Fruit fly (Drosophila melanogaster) whole organism, embryonic: Measurements from ENCODE around the gene Cipc.

Experiments used
- CG11093 ChIP-seq: fragments of 200-800 bp; sonication (Bioruptor generic); IDR thresholded peaks from 3 replicates; pipeline ENCODE4 v1.3.6; 2022; ENCODE audit warnings: missing biosample characterization, missing genetic modification characterization
- CG11456 ChIP-seq: fragments of 200-800 bp; sonication (Bioruptor generic); IDR thresholded peaks from 3 replicates; pipeline ENCODE4 v1.3.6; 2022; ENCODE audit warnings: missing biosample characterization, missing genetic modification characterization
- CG13775 ChIP-seq: fragments of 200-800 bp; sonication (Bioruptor generic); optimal IDR thresholded peaks from 3 replicates; lab custom pipeline; 2017; ENCODE audit warnings: missing biosample characterization, mild to moderate bottlenecking, missing genetic modification characterization
- CG14014 ChIP-seq: fragments of 200-800 bp; sonication (Bioruptor generic); IDR thresholded peaks from 2 replicates; pipeline ENCODE4 v1.3.6; 2022; ENCODE audit warnings: missing biosample characterization, missing genetic modification characterization
- CG15514 ChIP-seq: fragments of 200-800 bp; sonication (Bioruptor generic); optimal IDR thresholded peaks from 3 replicates; lab custom pipeline; 2017; ENCODE audit warnings: missing biosample characterization, missing genetic modification characterization, mild to moderate bottlenecking, moderate library complexity, missing genetic modification reagents
- CG16779 ChIP-seq: fragments of 200-800 bp; sonication (Bioruptor generic); IDR thresholded peaks from 2 replicates; pipeline ENCODE4 v1.3.6; 2022; ENCODE audit warnings: missing biosample characterization, missing genetic modification characterization
- CG17359 ChIP-seq: fragments of 200-800 bp; sonication (Bioruptor generic); optimal IDR thresholded peaks from 3 replicates; lab custom pipeline; 2018; ENCODE audit warnings: missing biosample characterization, mild to moderate bottlenecking, missing genetic modification characterization, moderate library complexity
- CG17568 ChIP-seq: fragments of 200-800 bp; sonication (Bioruptor generic); optimal IDR thresholded peaks from 2 replicates; lab custom pipeline; 2018; ENCODE audit warnings: missing biosample characterization, mild to moderate bottlenecking, missing genetic modification characterization, moderate library complexity
- CG17612 ChIP-seq: fragments of 200-800 bp; sonication (Bioruptor generic); IDR thresholded peaks from 2 replicates; pipeline ENCODE4 v1.3.6; 2022; ENCODE audit warnings: missing biosample characterization, missing genetic modification characterization
- CG18262 ChIP-seq: fragments of 200-800 bp; optimal IDR thresholded peaks from 3 replicates; lab custom pipeline; 2019; ENCODE audit warnings: missing biosample characterization, mild to moderate bottlenecking, missing genetic modification characterization, moderate library complexity
- CG32772 ChIP-seq: fragments of 200-800 bp; sonication (Bioruptor generic); IDR thresholded peaks from 2 replicates; pipeline ENCODE4 v1.3.6; 2022; ENCODE audit warnings: missing biosample characterization, missing genetic modification characterization
- CG33557 ChIP-seq: fragments of 200-800 bp; sonication (Bioruptor generic); optimal IDR thresholded peaks from 2 replicates; lab custom pipeline; 2019; ENCODE audit warnings: missing biosample characterization, mild to moderate bottlenecking, missing genetic modification characterization, moderate library complexity
- CG3407 ChIP-seq: fragments of 200-800 bp; sonication (Bioruptor generic); optimal IDR thresholded peaks from 2 replicates; lab custom pipeline; 2018; ENCODE audit warnings: missing biosample characterization, mild to moderate bottlenecking, missing genetic modification characterization
- CG4282 ChIP-seq: fragments of 200-800 bp; sonication (Bioruptor generic); optimal IDR thresholded peaks from 2 replicates; lab custom pipeline; 2016; ENCODE audit warnings: missing biosample characterization, missing genetic modification characterization
- CG4424 ChIP-seq: fragments of 200-800 bp; sonication (Bioruptor generic); optimal IDR thresholded peaks from 3 replicates; lab custom pipeline; 2016; ENCODE audit warnings: missing biosample characterization, missing genetic modification characterization
- CG4820 ChIP-seq: fragments of 200-800 bp; sonication (Bioruptor generic); optimal IDR thresholded peaks from 3 replicates; lab custom pipeline; 2016; ENCODE audit warnings: missing biosample characterization, missing genetic modification characterization
- CG6254 ChIP-seq: fragments of 200-800 bp; sonication (Bioruptor generic); optimal IDR thresholded peaks from 3 replicates; lab custom pipeline; 2017; ENCODE audit warnings: mild to moderate bottlenecking, missing biosample characterization, missing genetic modification reagents, missing genetic modification characterization
- CG6654 ChIP-seq: fragments of 200-800 bp; sonication (Bioruptor generic); optimal IDR thresholded peaks from 2 replicates; lab custom pipeline; 2017; ENCODE audit warnings: missing biosample characterization, mild to moderate bottlenecking, missing genetic modification characterization
- CG7372 ChIP-seq: fragments of 200-800 bp; sonication (Bioruptor generic); IDR thresholded peaks from 2 replicates; pipeline ENCODE4 v1.3.6; 2022; ENCODE audit warnings: missing biosample characterization, missing genetic modification characterization
- CG8281 ChIP-seq: fragments of 200-800 bp; sonication (Bioruptor generic); optimal IDR thresholded peaks from 2 replicates; lab custom pipeline; 2018; ENCODE audit warnings: missing biosample characterization, mild to moderate bottlenecking, missing genetic modification characterization, moderate library complexity
- CG8388 ChIP-seq: fragments of 200-800 bp; sonication (Bioruptor generic); optimal IDR thresholded peaks from 2 replicates; lab custom pipeline; 2019; ENCODE audit warnings: missing biosample characterization, mild to moderate bottlenecking, missing genetic modification characterization, moderate library complexity
- CG8478 ChIP-seq: fragments of >200 bp; optimal IDR thresholded peaks from 2 replicates; lab custom pipeline; 2018
- CG9727 ChIP-seq: fragments of 200-800 bp; sonication (Bioruptor generic); optimal IDR thresholded peaks from 3 replicates; lab custom pipeline; 2017; ENCODE audit warnings: missing biosample characterization, mild to moderate bottlenecking, missing genetic modification characterization
- Ets65A ChIP-seq: fragments of 200-800 bp; sonication (Bioruptor generic); peaks from one replicate; lab custom pipeline; 2016; ENCODE audit warnings: missing biosample characterization, missing genetic modification characterization
- GATAe ChIP-seq: fragments of 200-800 bp; sonication (Bioruptor generic); conservative IDR thresholded peaks from 2 replicates; pipeline ENCODE4 v1.3.6; 2022; ENCODE audit warnings: missing biosample characterization, missing genetic modification characterization
- Hr3 ChIP-seq: fragments of 200-800 bp; sonication (Bioruptor generic); optimal IDR thresholded peaks from 3 replicates; lab custom pipeline; 2016; ENCODE audit warnings: missing biosample characterization, missing genetic modification characterization
- Lim3 ChIP-seq: fragments of 200-800 bp; sonication (Bioruptor generic); IDR thresholded peaks from 2 replicates; pipeline ENCODE4 v1.3.6; 2022; ENCODE audit warnings: missing biosample characterization, missing genetic modification characterization
- Oaz ChIP-seq: fragments of 200-800 bp; sonication (Bioruptor generic); IDR thresholded peaks from 2 replicates; pipeline ENCODE4 v1.3.6; 2022; ENCODE audit warnings: missing biosample characterization, missing genetic modification characterization
- Sox102F ChIP-seq: fragments of 200-800 bp; sonication (Bioruptor generic); optimal IDR thresholded peaks from 2 replicates; lab custom pipeline; 2018; ENCODE audit warnings: missing biosample characterization, mild to moderate bottlenecking, missing genetic modification characterization, moderate library complexity
- Taf1 ChIP-seq: fragments of 200-800 bp; sonication (Bioruptor generic); IDR thresholded peaks from 2 replicates; pipeline ENCODE4 v1.3.6; 2022; ENCODE audit warnings: missing biosample characterization, missing genetic modification characterization
- bbx ChIP-seq: fragments of 200-800 bp; sonication (Bioruptor generic); IDR thresholded peaks from 2 replicates; pipeline ENCODE4 v1.3.6; 2022; ENCODE audit warnings: missing biosample characterization, missing genetic modification characterization; ENCODE audit not compliant: partially characterized antibody
- btn ChIP-seq: fragments of 200-800 bp; sonication (Bioruptor generic); optimal IDR thresholded peaks from 2 replicates; lab custom pipeline; 2016; ENCODE audit warnings: missing biosample characterization, missing genetic modification characterization
- cato ChIP-seq: fragments of 200-800 bp; sonication (Bioruptor generic); optimal IDR thresholded peaks from 2 replicates; lab custom pipeline; 2016; ENCODE audit warnings: missing biosample characterization, missing genetic modification characterization, borderline replicate concordance
- dati ChIP-seq: fragments of 200-800 bp; sonication (Bioruptor generic); IDR thresholded peaks from 2 replicates; pipeline ENCODE4 v1.3.6; 2022; ENCODE audit warnings: missing biosample characterization, missing genetic modification characterization
- esg ChIP-seq: fragments of 200-800 bp; sonication (Bioruptor generic); conservative IDR thresholded peaks from 2 replicates; pipeline ENCODE4 v1.3.6; 2022; ENCODE audit warnings: missing biosample characterization, missing genetic modification characterization
- fd3F ChIP-seq: fragments of 200-800 bp; sonication (Bioruptor generic); optimal IDR thresholded peaks from 2 replicates; lab custom pipeline; 2018; ENCODE audit warnings: missing biosample characterization, mild to moderate bottlenecking, missing genetic modification characterization, moderate library complexity
- fru ChIP-seq: fragments of >200 bp; optimal IDR thresholded peaks from 2 replicates; lab custom pipeline; 2017
- gfzf ChIP-seq: fragments of 200-800 bp; sonication (Bioruptor generic); optimal IDR thresholded peaks from 2 replicates; lab custom pipeline; 2016; ENCODE audit warnings: missing biosample characterization, mild to moderate bottlenecking, missing genetic modification characterization, moderate library complexity
- kni ChIP-seq: fragments of 200-800 bp; sonication (Bioruptor generic); optimal IDR thresholded peaks from 3 replicates; lab custom pipeline; 2017; ENCODE audit warnings: mild to moderate bottlenecking, missing biosample characterization, missing genetic modification reagents, missing genetic modification characterization
- nau ChIP-seq: fragments of 200-800 bp; sonication (Bioruptor generic); optimal IDR thresholded peaks from 3 replicates; lab custom pipeline; 2017; ENCODE audit warnings: missing biosample characterization, mild to moderate bottlenecking, missing genetic modification characterization, missing genetic modification reagents
- nerfin-1 ChIP-seq: fragments of 200-800 bp; sonication (Bioruptor generic); optimal IDR thresholded peaks from 3 replicates; lab custom pipeline; 2019; ENCODE audit warnings: missing biosample characterization, mild to moderate bottlenecking, missing genetic modification characterization, moderate library complexity
- nerfin-2 ChIP-seq: fragments of 200-800 bp; sonication (Bioruptor generic); IDR thresholded peaks from 2 replicates; pipeline ENCODE4 v1.3.6; 2022; ENCODE audit warnings: missing biosample characterization, missing genetic modification characterization; ENCODE audit not compliant: partially characterized antibody
- pnt ChIP-seq: fragments of 200-800 bp; sonication (Bioruptor generic); optimal IDR thresholded peaks from 3 replicates; lab custom pipeline; 2016; ENCODE audit warnings: missing biosample characterization, missing genetic modification characterization
- pum ChIP-seq: fragments of 200-800 bp; sonication (Bioruptor generic); optimal IDR thresholded peaks from 2 replicates; lab custom pipeline; 2016; ENCODE audit warnings: missing biosample characterization, missing genetic modification characterization
- sisA ChIP-seq: fragments of 200-800 bp; sonication (Bioruptor generic); IDR thresholded peaks from 2 replicates; pipeline ENCODE4 v1.3.6; 2022; ENCODE audit warnings: missing biosample characterization, missing genetic modification characterization
- slbo ChIP-seq: fragments of 200-800 bp; sonication (Bioruptor generic); IDR thresholded peaks from 2 replicates; pipeline ENCODE4 v1.3.6; 2022; ENCODE audit warnings: missing biosample characterization, missing genetic modification characterization
- tin ChIP-seq: fragments of 200-800 bp; sonication (Bioruptor generic); optimal IDR thresholded peaks from 3 replicates; lab custom pipeline; 2016; ENCODE audit warnings: missing biosample characterization, missing genetic modification characterization
- tna ChIP-seq: fragments of 200-800 bp; sonication (Bioruptor generic); IDR thresholded peaks from 2 replicates; pipeline ENCODE4 v1.3.6; 2022; ENCODE audit warnings: missing biosample characterization, missing genetic modification characterization; ENCODE audit not compliant: partially characterized antibody
- ttk ChIP-seq: fragments of 200-800 bp; sonication (Bioruptor generic); IDR thresholded peaks from 2 replicates; pipeline ENCODE4 v2.1.2; 2022; ENCODE audit warnings: missing biosample characterization, missing genetic modification characterization
- tx ChIP-seq: fragments of 200-800 bp; sonication (Bioruptor generic); optimal IDR thresholded peaks from 2 replicates; lab custom pipeline; 2016; ENCODE audit warnings: missing biosample characterization, missing genetic modification characterization
- unpg ChIP-seq: fragments of 200-800 bp; sonication (Bioruptor generic); optimal IDR thresholded peaks from 3 replicates; lab custom pipeline; 2018; ENCODE audit warnings: missing biosample characterization, mild to moderate bottlenecking, missing genetic modification characterization, moderate library complexity

Gene Cipc

DNA sequence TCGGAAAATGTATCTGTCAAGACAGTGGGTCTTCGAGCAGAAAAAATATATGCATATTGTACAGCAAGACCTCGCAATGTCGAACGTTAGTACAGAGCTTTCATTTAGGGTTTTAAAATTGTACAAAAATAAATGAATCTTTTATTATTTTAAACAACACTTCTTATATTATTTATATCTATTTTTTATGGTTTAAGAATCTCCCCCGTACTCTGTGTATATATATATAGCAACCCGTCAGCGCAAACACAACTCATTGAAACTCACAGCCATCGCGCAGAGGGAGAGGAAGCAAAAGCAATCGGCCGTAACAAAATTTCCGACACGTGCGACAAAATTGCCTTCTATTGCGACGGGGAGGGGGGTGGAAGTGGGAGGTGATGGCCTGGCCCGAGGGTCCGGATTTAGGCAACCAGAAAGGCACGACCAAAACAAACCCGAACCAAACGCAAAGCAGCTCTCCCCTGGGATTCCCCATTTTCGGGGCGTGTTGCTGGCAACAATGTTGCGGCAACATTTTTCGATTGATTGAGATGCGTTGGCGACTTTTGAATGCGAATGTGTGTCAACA is 659 bp upstream of the Cipc start (continued):
- TF ChIP-seq tna (GFP tag; lab: Robert Waterston, UW) = no peak
- TF ChIP-seq CG17359 (tag; lab: Kevin White, UChicago) = peak; percentile 82
- TF ChIP-seq Ets65A = no peak
- TF ChIP-seq Taf1 (GFP tag; lab: Robert Waterston, UW) = peak; percentile 81
- no peak for TF ChIP-seq CG8478
- peak; percentile 27 for TF ChIP-seq CG9727 (GFP tag; lab: Kevin White, UChicago)
- TF ChIP-seq slbo (GFP tag; lab: Robert Waterston, UW) = peak; percentile 88
- peak; percentile 62 for TF ChIP-seq Sox102F (GFP tag; lab: Kevin White, UChicago)
- TF ChIP-seq CG11456 = peak; percentile 77
- no peak for TF ChIP-seq btn (GFP tag; lab: Kevin White, UChicago)
- 0 out of 2 replicates have a peak, but pooled peaks have one; percentile 26 for TF ChIP-seq dati
- TF ChIP-seq tx (GFP tag; lab: Kevin White, UChicago) = no peak
- TF ChIP-seq CG13775 (GFP tag; lab: Kevin White, UChicago) = peak; percentile 34
- TF ChIP-seq sisA = peak; percentile 69
- peak; percentile 61 for TF ChIP-seq fd3F (GFP tag; lab: Kevin White, UChicago)
- peak; percentile 40 for TF ChIP-seq nau
- peak; percentile 11 for TF ChIP-seq kni (GFP tag; lab: Kevin White, UChicago)
- TF ChIP-seq CG6654 (GFP tag; lab: Kevin White, UChicago) = peak; percentile 16
- 0 out of 2 replicates have a peak, but pooled peaks have one; percentile 22 for TF ChIP-seq bbx (GFP tag; lab: Robert Waterston, UW)
- TF ChIP-seq tin (GFP tag; lab: Kevin White, UChicago) = peak; percentile 8
- TF ChIP-seq CG4424 = peak; percentile 35
- no peak for TF ChIP-seq pnt (GFP tag; lab: Kevin White, UChicago)
- no peak for TF ChIP-seq Hr3
- TF ChIP-seq nerfin-2 (GFP tag; lab: Robert Waterston, UW) = no peak
- no peak for TF ChIP-seq CG4282
- TF ChIP-seq CG7372 (GFP tag; lab: Robert Waterston, UW) = 0 out of 2 replicates have a peak, but pooled peaks have one; percentile 36
- TF ChIP-seq CG8388 = peak; percentile 21
- TF ChIP-seq CG4820 (GFP tag; lab: Kevin White, UChicago) = no peak
- peak; percentile 26; the same call in 1 of the 2 replicates for TF ChIP-seq GATAe (GFP tag; lab: Robert Waterston, UW)
- TF ChIP-seq Oaz (GFP tag; lab: Robert Waterston, UW) = peak; percentile 45; the same call in 1 of the 2 replicates
- TF ChIP-seq CG17568 (GFP tag; lab: Kevin White, UChicago) = no peak
- TF ChIP-seq CG6254 = peak; percentile 22
- peak; percentile 82 for TF ChIP-seq ttk (GFP tag; lab: Robert Waterston, UW)
- peak; percentile 9 for TF ChIP-seq CG3407
- no peak for TF ChIP-seq CG33557 (GFP tag; lab: Kevin White, UChicago)
- TF ChIP-seq CG17612 = peak; percentile 58; the same call in 1 of the 2 replicates
- TF ChIP-seq Lim3 (GFP tag; lab: Robert Waterston, UW) = peak; percentile 16; the same call in 1 of the 2 replicates
- TF ChIP-seq CG15514 (GFP tag; lab: Kevin White, UChicago) = peak; percentile 55
- no peak for TF ChIP-seq gfzf
- peak; percentile 34 for TF ChIP-seq CG8281
- TF ChIP-seq unpg (GFP tag; lab: Kevin White, UChicago) = peak; percentile 69
- no peak for TF ChIP-seq fru
- no peak for TF ChIP-seq CG16779 (GFP tag; lab: Robert Waterston, UW)
- TF ChIP-seq pum = no peak
- peak; percentile 86 for TF ChIP-seq CG32772
- TF ChIP-seq CG14014 = peak; percentile 72
- TF ChIP-seq CG11093 (GFP tag; lab: Robert Waterston, UW) = no peak
- TF ChIP-seq esg (GFP tag; lab: Robert Waterston, UW) = peak; percentile 54
- TF ChIP-seq CG18262 = peak; percentile 0
- no peak for TF ChIP-seq cato (GFP tag; lab: Kevin White, UChicago)
- TF ChIP-seq nerfin-1 = no peak
